Worm (Caenorhabditis elegans): Measurements from ENCODE around the gene vpat-1.

Gene vpat-1

DNA sequence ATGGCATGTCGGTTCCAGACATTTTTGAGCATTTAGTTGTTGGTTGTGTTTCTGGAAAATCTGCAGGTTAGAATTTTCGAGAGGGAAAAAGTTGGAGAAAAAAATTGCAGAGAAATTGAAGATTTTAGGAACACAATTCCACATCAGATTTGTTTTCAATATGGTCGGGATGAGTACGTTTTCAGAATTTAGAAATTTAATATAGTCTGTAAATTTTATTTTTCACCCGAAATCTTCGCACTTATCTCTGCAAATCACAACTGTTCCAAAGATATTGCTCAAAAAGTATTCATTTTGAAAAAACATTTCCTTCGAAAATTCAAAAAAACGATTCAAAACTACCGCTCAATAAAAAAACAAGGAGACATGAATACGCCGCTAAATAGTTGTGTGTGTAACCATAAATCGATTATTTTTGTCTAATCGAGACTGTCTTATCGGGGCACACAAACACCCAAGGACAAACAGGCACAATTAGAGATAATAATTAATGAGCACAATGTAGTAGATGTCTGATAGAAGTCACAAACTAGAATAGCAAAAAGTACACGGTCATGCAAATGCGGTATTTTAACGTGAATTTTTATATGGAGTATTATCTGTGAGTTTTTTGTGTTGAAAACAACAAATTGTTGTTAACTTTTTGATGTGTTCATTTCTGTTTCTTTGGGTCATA is at the start of gene vpat-1:
Gene vpat-1, minus strand, starts transcription at position 51 of the 676 bp plus-strand sequence.
- TF ChIP-seq elt-2 (tag; optimal IDR thresholded peaks at IDR 0.05): peak; percentile 89
- no peak for TF ChIP-seq ceh-82 (tag; optimal IDR thresholded peaks at IDR 0.05)
- peak; percentile 86 for TF ChIP-seq pqm-1 (tag; optimal IDR thresholded peaks at IDR 0.05)
- no peak for TF ChIP-seq nfya-1 (tag; optimal IDR thresholded peaks at IDR 0.05; ENCODE audit: insufficient read depth)
- TF ChIP-seq ceh-28 (tag; optimal IDR thresholded peaks at IDR 0.05): peak; percentile 54
- no peak for TF ChIP-seq nhr-23 (tag; optimal IDR thresholded peaks at IDR 0.05)
- no peak for TF ChIP-seq jun-1 (tag; optimal IDR thresholded peaks at IDR 0.05)
- TF ChIP-seq ceh-16 (tag; optimal IDR thresholded peaks at IDR 0.05): no peak

DNA sequence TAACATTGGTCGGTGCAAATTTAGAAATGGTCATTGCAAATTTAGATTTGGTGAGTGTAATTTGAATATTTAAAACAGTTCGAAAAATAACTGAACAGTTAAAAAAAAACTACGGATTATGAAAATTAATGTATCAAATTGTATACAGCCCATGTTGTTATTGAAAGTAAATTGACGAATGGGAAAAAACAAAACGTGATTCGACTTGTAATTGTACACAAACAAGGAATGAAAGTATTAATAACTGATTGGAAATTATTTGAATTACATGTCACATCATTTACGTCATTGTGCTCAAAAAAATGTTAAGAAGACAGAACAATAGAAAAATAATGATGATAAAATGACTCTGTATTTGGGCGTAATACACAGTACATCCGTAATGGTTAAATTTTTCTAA is 48.3 kb upstream of the vpat-1 start:
- TF ChIP-seq jun-1 (tag; optimal IDR thresholded peaks at IDR 0.05) (no peak), elt-2 (tag; optimal IDR thresholded peaks at IDR 0.05) (peak; percentile 18), tbx-2 (tag; optimal IDR thresholded peaks at IDR 0.05) (no peak), fkh-10 (GFP tag; optimal IDR thresholded peaks at IDR 0.05) (no peak), zag-1 (tag; optimal IDR thresholded peaks at IDR 0.05) (no peak), ceh-16 (tag; optimal IDR thresholded peaks at IDR 0.05) (no peak), pqm-1 (tag; optimal IDR thresholded peaks at IDR 0.05) (peak; percentile 12), pha-4 (tag; optimal IDR thresholded peaks at IDR 0.05) (peak; percentile 56), nfya-1 (tag; optimal IDR thresholded peaks at IDR 0.05; ENCODE audit: insufficient read depth) (no peak), nhr-77 (tag; optimal IDR thresholded peaks at IDR 0.05) (no peak)

DNA sequence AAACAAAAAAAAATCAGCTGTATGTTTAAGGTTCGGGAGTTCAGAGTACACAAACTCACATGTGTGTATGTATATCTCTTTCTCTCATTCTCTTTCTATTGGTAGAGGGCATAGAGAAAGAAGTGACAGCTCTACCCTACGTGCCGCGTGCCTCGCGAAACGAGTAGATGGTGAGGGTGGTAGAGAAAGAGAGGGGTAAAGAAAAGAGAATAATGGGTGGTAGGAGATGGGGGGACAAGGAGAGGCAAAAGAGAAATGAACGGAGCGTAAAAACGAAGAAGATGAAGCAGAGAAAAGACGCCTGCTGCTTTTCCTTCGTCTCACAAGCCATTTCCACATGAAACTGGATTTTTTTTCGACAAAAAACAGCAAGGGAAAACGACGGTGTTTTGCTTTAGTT is 47.1 kb upstream of the vpat-1 start:
- peak; percentile 32 for TF ChIP-seq skn-1 (tag; optimal IDR thresholded peaks at IDR 0.05)
- TF ChIP-seq ceh-82 (tag; optimal IDR thresholded peaks at IDR 0.05): peak; percentile 77
- no peak for TF ChIP-seq nhr-237 (tag; optimal IDR thresholded peaks at IDR 0.05)
- peak; percentile 89 for TF ChIP-seq egl-27 (tag; optimal IDR thresholded peaks at IDR 0.05)
- TF ChIP-seq ZK546.5 (tag; optimal IDR thresholded peaks at IDR 0.05): no peak
- TF ChIP-seq nhr-67 (tag; optimal IDR thresholded peaks at IDR 0.05): no peak
- no peak for TF ChIP-seq eor-1 (tag; optimal IDR thresholded peaks at IDR 0.05)
- peak; percentile 83 for TF ChIP-seq nhr-23 (tag; optimal IDR thresholded peaks at IDR 0.05)
- TF ChIP-seq hmg-11 (tag; optimal IDR thresholded peaks at IDR 0.05): peak; percentile 99
- TF ChIP-seq ztf-4 (tag; optimal IDR thresholded peaks at IDR 0.05): peak; percentile 67
- TF ChIP-seq nhr-11 (tag; optimal IDR thresholded peaks at IDR 0.05): peak; percentile 80
- peak; percentile 21 for TF ChIP-seq zag-1 (tag; optimal IDR thresholded peaks at IDR 0.05)
- TF ChIP-seq elt-1 (tag; optimal IDR thresholded peaks at IDR 0.05): peak; percentile 81
- TF ChIP-seq lin-15B (tag; optimal IDR thresholded peaks at IDR 0.05): peak; percentile 65
- peak in 1 of 3 experiments; percentile 30 for TF ChIP-seq elt-3 (tag; optimal IDR thresholded peaks at IDR 0.05)
- TF ChIP-seq nhr-12 (tag; optimal IDR thresholded peaks at IDR 0.05): no peak
- no peak for TF ChIP-seq ceh-16 (tag; optimal IDR thresholded peaks at IDR 0.05)
- TF ChIP-seq pqm-1 (tag; optimal IDR thresholded peaks at IDR 0.05): peak; percentile 90
- TF ChIP-seq elt-2 (tag; optimal IDR thresholded peaks at IDR 0.05): peak; percentile 80
- peak; percentile 98 for TF ChIP-seq egl-5 (tag; optimal IDR thresholded peaks at IDR 0.05)
- peak; percentile 65 for TF ChIP-seq fos-1 (tag; optimal IDR thresholded peaks at IDR 0.05)
- peak; percentile 23 for TF ChIP-seq nhr-77 (tag; optimal IDR thresholded peaks at IDR 0.05)
- no peak for TF ChIP-seq unc-39 (tag; optimal IDR thresholded peaks at IDR 0.05)
- peak; percentile 99 for TF ChIP-seq pha-4 (tag; optimal IDR thresholded peaks at IDR 0.05)
- peak; percentile 89 for TF ChIP-seq lin-39 (tag; optimal IDR thresholded peaks at IDR 0.05)
- peak; percentile 58 for TF ChIP-seq R02D3.7 (tag; optimal IDR thresholded peaks at IDR 0.05)
- TF ChIP-seq mdl-1 (tag; optimal IDR thresholded peaks at IDR 0.05): peak; percentile 93
- TF ChIP-seq unc-62 (GFP tag; optimal IDR thresholded peaks at IDR 0.05): peak; percentile 99
- TF ChIP-seq nhr-76 (tag; optimal IDR thresholded peaks at IDR 0.05): no peak
- no peak for TF ChIP-seq sea-2 (GFP tag; optimal IDR thresholded peaks at IDR 0.05)
- peak; percentile 83 for TF ChIP-seq ceh-28 (tag; optimal IDR thresholded peaks at IDR 0.05)
- peak; percentile 93 for TF ChIP-seq nhr-25 (tag; optimal IDR thresholded peaks at IDR 0.05)
- peak; percentile 92 for TF ChIP-seq jun-1 (tag; optimal IDR thresholded peaks at IDR 0.05)
- peak; percentile 88 for TF ChIP-seq nhr-43 (tag; optimal IDR thresholded peaks at IDR 0.05; ENCODE audit: poor library complexity, severe bottlenecking)
- TF ChIP-seq daf-12 (tag; optimal IDR thresholded peaks at IDR 0.05): no peak
- TF ChIP-seq tbx-2 (tag; optimal IDR thresholded peaks at IDR 0.05): peak; percentile 72
- no peak for TF ChIP-seq ztf-11 (tag; optimal IDR thresholded peaks at IDR 0.05)
- no peak for TF ChIP-seq aly-2 (tag; optimal IDR thresholded peaks at IDR 0.05)
- TF ChIP-seq nhr-28 (tag; optimal IDR thresholded peaks at IDR 0.05): no peak
- no peak for TF ChIP-seq ceh-9 (tag; optimal IDR thresholded peaks at IDR 0.05)
- peak; percentile 84 for TF ChIP-seq snpc-4 (tag; optimal IDR thresholded peaks at IDR 0.05)
- peak; percentile 72 for TF ChIP-seq ama-1 (optimal IDR thresholded peaks at IDR 0.05)
- peak; percentile 90 for TF ChIP-seq fkh-2 (tag; optimal IDR thresholded peaks at IDR 0.05)
- peak; percentile 34 for TF ChIP-seq lsy-12 (tag; optimal IDR thresholded peaks at IDR 0.05)
- peak; percentile 96 for TF ChIP-seq nfya-1 (tag; optimal IDR thresholded peaks at IDR 0.05; ENCODE audit: insufficient read depth)
- no peak for TF ChIP-seq mml-1 (tag; optimal IDR thresholded peaks at IDR 0.05)

Measured in whole organism, L3 larva.